Worm (Caenorhabditis elegans): ENCODE measurements around the gene nlp-82.

Gene nlp-82

ce11 chrII:9282787-9283186 is 28.7 kb upstream of the nlp-82 start (continued):
- no peak for TF ChIP-seq pha-4 (tag; optimal IDR thresholded peaks at IDR 0.05)
- no peak for TF ChIP-seq lim-6 (tag; optimal IDR thresholded peaks at IDR 0.05)
- TF ChIP-seq ceh-19 (GFP tag; optimal IDR thresholded peaks at IDR 0.05): peak; percentile 28
- peak; percentile 83 for TF ChIP-seq hlh-30 (tag; optimal IDR thresholded peaks at IDR 0.05; ENCODE audit: insufficient read depth)
- no peak for TF ChIP-seq elt-4 (tag; optimal IDR thresholded peaks at IDR 0.05)
- no peak for TF ChIP-seq sox-2 (GFP tag; IDR thresholded peaks at IDR 0.05)
- TF ChIP-seq dmd-4 (tag; optimal IDR thresholded peaks at IDR 0.05; ENCODE audit: borderline replicate concordance): no peak
- peak; percentile 3 for TF ChIP-seq ceh-14 (tag; optimal IDR thresholded peaks at IDR 0.05)
- TF ChIP-seq Y22D7AL.16 (tag; optimal IDR thresholded peaks at IDR 0.05): no peak
- TF ChIP-seq ceh-45 (GFP tag; IDR thresholded peaks at IDR 0.05): no peak
- no peak for TF ChIP-seq lin-11 (tag; optimal IDR thresholded peaks at IDR 0.05)
- no peak for TF ChIP-seq npax-4 (tag; optimal IDR thresholded peaks at IDR 0.05)
- peak; percentile 55 for TF ChIP-seq F13H6.1 (tag; optimal IDR thresholded peaks at IDR 0.05)
- TF ChIP-seq sdc-2 (tag; optimal IDR thresholded peaks at IDR 0.05): no peak
- TF ChIP-seq hlh-13 (GFP tag; optimal IDR thresholded peaks at IDR 0.05): no peak
- TF ChIP-seq eyg-1 (tag; optimal IDR thresholded peaks at IDR 0.05): no peak
- peak; percentile 55 for TF ChIP-seq rnt-1 (tag; optimal IDR thresholded peaks at IDR 0.05)
- TF ChIP-seq ref-2 (tag; optimal IDR thresholded peaks at IDR 0.05): peak; percentile 67
- no peak for TF ChIP-seq ahr-1 (tag; optimal IDR thresholded peaks at IDR 0.05)
- no peak for TF ChIP-seq fkh-10 (GFP tag; optimal IDR thresholded peaks at IDR 0.05)
- TF ChIP-seq ztf-16 (tag; optimal IDR thresholded peaks at IDR 0.05): no peak
- no peak for TF ChIP-seq pag-3 (tag; optimal IDR thresholded peaks at IDR 0.05; ENCODE audit: borderline replicate concordance)
- TF ChIP-seq fax-1 (tag; optimal IDR thresholded peaks at IDR 0.05): peak; percentile 11

- no peak for TF ChIP-seq K09A11.1 (tag; optimal IDR thresholded peaks at IDR 0.05; ENCODE audit: insufficient read depth)
- no peak for TF ChIP-seq C38D4.7 (GFP tag; optimal IDR thresholded peaks at IDR 0.05)
- no peak for TF ChIP-seq hlh-15 (tag; optimal IDR thresholded peaks at IDR 0.05)
- no peak for TF ChIP-seq ceh-18 (tag; optimal IDR thresholded peaks at IDR 0.05)
- TF ChIP-seq zip-5 (tag; optimal IDR thresholded peaks at IDR 0.05): no peak
- TF ChIP-seq ahr-1 (tag; optimal IDR thresholded peaks at IDR 0.05): no peak
- no peak for TF ChIP-seq hlh-13 (GFP tag; optimal IDR thresholded peaks at IDR 0.05)
- no peak for TF ChIP-seq ceh-6 (GFP tag; optimal IDR thresholded peaks at IDR 0.05)
- TF ChIP-seq dve-1 (tag; optimal IDR thresholded peaks at IDR 0.05): no peak
- no peak for TF ChIP-seq mec-3 (tag; optimal IDR thresholded peaks at IDR 0.05; ENCODE audit: borderline replicate concordance)
- no peak for TF ChIP-seq sdc-2 (tag; optimal IDR thresholded peaks at IDR 0.05)
- no peak for TF ChIP-seq ceh-48 (tag; optimal IDR thresholded peaks at IDR 0.05)
- no peak for TF ChIP-seq pat-9 (tag; optimal IDR thresholded peaks at IDR 0.05)
- TF ChIP-seq fax-1 (tag; optimal IDR thresholded peaks at IDR 0.05): no peak
- no peak for TF ChIP-seq elt-2 (tag; optimal IDR thresholded peaks at IDR 0.05)
Measured at ce11 chrII:9282065-9282464, 28.0 kb upstream of the nlp-82 start.

- peak; percentile 15 for TF ChIP-seq unc-42 (tag; optimal IDR thresholded peaks at IDR 0.05)
- TF ChIP-seq K02D7.2 (tag; optimal IDR thresholded peaks at IDR 0.05): no peak
- TF ChIP-seq C38D4.7 (GFP tag; optimal IDR thresholded peaks at IDR 0.05): no peak
Measured at ce11 chrII:9281595-9281994, 27.5 kb upstream of the nlp-82 start.

ce11 chrII:9280846-9281245 is 26.8 kb upstream of the nlp-82 start:
- no peak for TF ChIP-seq rnt-1 (tag; optimal IDR thresholded peaks at IDR 0.05)
